Worm (Caenorhabditis elegans) whole organism, young adult: ENCODE results near the gene egl-27.
A peak's percentile ranks its signal among the peaks of the same experiment; 100 is the strongest.

Experiments used
- F52B5.7 ChIP-seq: sonication (generic microtip); optimal IDR thresholded peaks from 2 replicates; lab custom pipeline; 2016; ENCODE audit warnings: mild to moderate bottlenecking, missing genetic modification characterization, missing compliant biosample characterization
- K11D2.4 ChIP-seq: fragments of 200-800 bp; sonication (Bioruptor generic); IDR thresholded peaks from 2 replicates; pipeline ENCODE4 v1.3.6; 2022; ENCODE audit warnings: missing genetic modification reagents, missing genetic modification characterization, missing compliant biosample characterization
- hmg-1.2 ChIP-seq: fragments of 200-800 bp; sonication (Bioruptor generic); IDR thresholded peaks from 2 replicates; pipeline ENCODE4 v1.3.6; 2022; ENCODE audit warnings: missing genetic modification reagents, missing genetic modification characterization, missing compliant biosample characterization
- lsl-1 ChIP-seq: fragments of 200-800 bp; sonication (Bioruptor generic); optimal IDR thresholded peaks from 2 replicates; lab custom pipeline; 2018; ENCODE audit warnings: mild to moderate bottlenecking, missing genetic modification characterization, moderate library complexity, missing compliant biosample characterization
- nhr-80 ChIP-seq: sonication (generic microtip); optimal IDR thresholded peaks from 2 replicates; lab custom pipeline; 2016; ENCODE audit warnings: missing genetic modification characterization, missing compliant biosample characterization
- snpc-1.1 ChIP-seq: sonication (generic microtip); optimal IDR thresholded peaks from 2 replicates; lab custom pipeline; 2017; ENCODE audit warnings: missing genetic modification characterization, mild to moderate bottlenecking, missing compliant biosample characterization, antibody characterized with exemption, moderate library complexity, missing genotype, missing genetic modification reagents; ENCODE audit not compliant: insufficient read depth
- somi-1 ChIP-seq: fragments of 200-800 bp; sonication (Bioruptor generic); optimal IDR thresholded peaks from 2 replicates; lab custom pipeline; 2018; ENCODE audit warnings: mild to moderate bottlenecking, missing genetic modification characterization, missing compliant biosample characterization

Gene egl-27

DNA sequence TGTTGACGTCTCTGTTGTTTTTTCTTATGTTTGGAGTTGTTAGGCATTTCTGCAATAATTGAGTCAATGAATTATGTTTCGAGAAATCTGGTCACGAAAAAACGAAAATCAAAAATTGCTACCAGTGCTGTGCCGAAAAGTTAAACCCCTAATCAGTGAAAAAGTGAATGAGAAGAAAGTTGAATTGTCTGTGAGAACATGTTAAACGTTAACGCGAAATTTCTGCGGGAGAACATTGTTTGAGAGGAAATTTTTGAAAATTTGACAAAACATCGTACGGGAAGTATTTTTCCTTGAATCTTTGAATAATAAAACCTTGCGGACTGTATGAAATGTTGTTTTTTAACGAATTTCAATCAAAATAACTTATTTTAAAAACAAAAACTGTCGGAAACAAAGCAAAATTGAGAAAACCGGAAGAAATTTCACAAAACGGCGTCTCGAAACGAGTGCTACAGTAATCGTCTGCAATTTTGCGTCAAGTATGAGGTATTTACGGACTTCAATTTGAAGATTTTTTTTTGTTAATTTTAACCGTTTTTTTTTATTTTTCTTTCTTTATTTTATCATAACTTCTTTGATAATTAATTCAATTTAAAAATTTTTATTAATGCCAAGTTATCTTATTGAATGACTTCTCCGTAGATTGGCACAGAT is 58.9 kb downstream of the egl-27 start, which contains the start of gene adal-1:
adal-1 (minus strand) TSS at position 51 of the 657 bp plus-strand sequence.
- TF ChIP-seq snpc-1.1 (tag; lab: Kevin White, UChicago) (peak; percentile 6), hmg-1.2 (GFP tag; lab: Robert Waterston, UW) (no peak), F52B5.7 (tag; lab: Kevin White, UChicago) (no peak), lsl-1 (GFP tag; lab: Kevin White, UChicago) (peak; percentile 61), K11D2.4 (GFP tag; lab: Robert Waterston, UW) (no peak)

DNA sequence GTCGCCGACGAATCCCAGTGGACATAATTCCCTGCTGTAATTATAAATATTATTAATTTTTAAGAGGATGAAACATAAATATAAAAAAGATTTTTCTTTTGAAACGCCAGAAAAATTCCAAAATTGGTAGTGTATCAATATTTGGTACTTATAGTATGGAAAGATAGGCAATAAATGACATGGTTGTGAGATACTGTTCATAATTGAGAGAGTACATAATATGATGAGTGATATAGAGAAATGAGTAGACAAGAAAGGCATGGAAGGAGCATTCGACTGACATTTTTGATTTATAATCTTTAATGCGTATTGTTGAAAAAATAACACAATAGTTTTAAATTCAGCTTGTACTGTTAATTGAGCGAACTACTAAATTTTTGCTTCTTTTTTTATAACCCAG is 62.7 kb downstream of the egl-27 start, which contains the start of gene C44B7.11:
C44B7.11 (minus strand) TSS at position 34 of the 400 bp plus-strand sequence.
- TF ChIP-seq nhr-80 (tag; lab: Kevin White, UChicago) (peak; percentile 30), somi-1 (GFP tag; lab: Kevin White, UChicago) (no peak)
